Worm (Caenorhabditis elegans) whole organism, midembryonic: ENCODE data around the gene sdz-27.

Experiments
- cog-1 ChIP-seq: sonication (generic microtip); optimal IDR thresholded peaks from 2 replicates; lab custom pipeline; 2016; ENCODE audit warnings: missing genetic modification characterization, missing compliant biosample characterization
- flt-1 ChIP-seq: fragments of 200-800 bp; sonication (Bioruptor generic); IDR thresholded peaks from 2 replicates; pipeline ENCODE4 v1.3.6; 2022; ENCODE audit warnings: missing genetic modification characterization, missing compliant biosample characterization
- klf-2 ChIP-seq: fragments of 200-800 bp; sonication (Bioruptor generic); conservative IDR thresholded peaks from 2 replicates; pipeline ENCODE4 v1.3.6; 2022; ENCODE audit warnings: missing genetic modification reagents, missing genetic modification characterization, missing compliant biosample characterization
- med-1 ChIP-seq: sonication (generic microtip); optimal IDR thresholded peaks from 2 replicates; lab custom pipeline; 2017; ENCODE audit warnings: missing genetic modification characterization, mild to moderate bottlenecking, missing compliant biosample characterization, antibody characterized with exemption, missing genetic modification reagents; ENCODE audit not compliant: insufficient read depth
- ref-1 ChIP-seq: fragments of 200-800 bp; sonication (Bioruptor generic); conservative IDR thresholded peaks from 2 replicates; pipeline ENCODE4 v1.3.6; 2022; ENCODE audit warnings: missing genetic modification reagents, missing genetic modification characterization, missing compliant biosample characterization
- tab-1 ChIP-seq: fragments of 200-800 bp; sonication (Bioruptor generic); IDR thresholded peaks from 2 replicates; pipeline ENCODE4 v1.3.6; 2022; ENCODE audit warnings: missing genetic modification characterization, missing compliant biosample characterization
- ztf-23 ChIP-seq: fragments of 200-800 bp; sonication (Bioruptor generic); IDR thresholded peaks from 2 replicates; pipeline ENCODE4 v1.3.6; 2022; ENCODE audit warnings: missing genetic modification reagents, missing genetic modification characterization, missing compliant biosample characterization
- ztf-29 ChIP-seq: fragments of 200-800 bp; sonication (Bioruptor generic); IDR thresholded peaks from 2 replicates; pipeline ENCODE4 v1.3.6; 2022; ENCODE audit warnings: missing genetic modification reagents, missing genetic modification characterization, missing compliant biosample characterization

ce11 chrIV:11223878-11224277 lies 37.0 kb downstream of the sdz-27 start, which contains the start of gene C29F4.3:
- TF ChIP-seq ztf-29 (GFP tag; lab: Robert Waterston, UW), result no peak
- no peak for TF ChIP-seq med-1 (GFP tag; lab: Kevin White, UChicago)
- no peak for TF ChIP-seq tab-1 (GFP tag; lab: Robert Waterston, UW)
- no peak for TF ChIP-seq flt-1
- TF ChIP-seq klf-2, result no peak
- no peak for TF ChIP-seq ref-1 (GFP tag; lab: Robert Waterston, UW)
- no peak for TF ChIP-seq cog-1 (tag; lab: Kevin White, UChicago)
- no peak for TF ChIP-seq ztf-23 (GFP tag; lab: Robert Waterston, UW)
